Fruit fly (Drosophila melanogaster): ENCODE results near the gene ppk28.

ppk28 gene

DNA sequence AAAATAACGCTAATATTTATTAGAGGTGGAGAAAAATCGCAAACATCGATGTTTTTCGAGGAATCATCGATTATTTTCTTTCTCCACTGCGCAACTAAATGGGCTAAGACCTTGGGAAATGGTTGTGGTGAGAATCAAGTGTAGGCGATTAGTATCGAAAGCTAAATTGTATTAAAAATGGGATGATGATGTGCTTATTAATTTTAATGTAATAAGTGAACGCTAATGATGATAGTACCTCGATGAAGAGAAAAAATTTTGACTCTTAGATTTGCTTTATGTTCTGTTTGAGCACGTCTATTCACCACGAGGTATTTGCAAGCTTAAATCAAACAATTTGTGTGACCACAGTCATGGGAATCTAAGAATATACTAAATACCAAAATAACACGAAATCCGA is 2.6 kb upstream of the ppk28 start, which contains the start of the genes Rai1 and CG13005 (continued):
- TF ChIP-seq CG2202 (tag; optimal IDR thresholded peaks at IDR 0.05), result no peak
- TF ChIP-seq usp (GFP tag; optimal IDR thresholded peaks at IDR 0.05), result no peak
- peak; percentile 28 for TF ChIP-seq CG1603 (tag; optimal IDR thresholded peaks at IDR 0.05)
- no peak for TF ChIP-seq CG31224 (GFP tag; IDR thresholded peaks at IDR 0.05)
- TF ChIP-seq fu2 (GFP tag; optimal IDR thresholded peaks at IDR 0.05), result no peak
- no peak for TF ChIP-seq aop (GFP tag; IDR thresholded peaks at IDR 0.05)
- TF ChIP-seq slbo (GFP tag; IDR thresholded peaks at IDR 0.05), result no peak; the same call in 1 of the 2 replicates
- no peak for TF ChIP-seq YL-1 (GFP tag; optimal IDR thresholded peaks at IDR 0.05)
- no peak for TF ChIP-seq pfk (GFP tag; optimal IDR thresholded peaks at IDR 0.05)
- TF ChIP-seq Dfd (GFP tag; optimal IDR thresholded peaks at IDR 0.05), result no peak
- TF ChIP-seq CG2889 (GFP tag; IDR thresholded peaks at IDR 0.05), result no peak
- no peak for TF ChIP-seq Hr3 (GFP tag; optimal IDR thresholded peaks at IDR 0.05)
- no peak for TF ChIP-seq CG4854 (GFP tag; optimal IDR thresholded peaks at IDR 0.05)
- peak; percentile 76; the same call in 1 of the 4 replicates for TF ChIP-seq chinmo (GFP tag; IDR thresholded peaks at IDR 0.05; ENCODE audit: partially characterized antibody)
- TF ChIP-seq danr (GFP tag; IDR thresholded peaks at IDR 0.05), result no peak
- TF ChIP-seq CG12659 (GFP tag; optimal IDR thresholded peaks at IDR 0.05), result no peak
- TF ChIP-seq CG32532 (GFP tag; IDR thresholded peaks at IDR 0.05), result no peak
- TF ChIP-seq exex (tag; optimal IDR thresholded peaks at IDR 0.05), result no peak
- no peak for TF ChIP-seq tgo (GFP tag; IDR thresholded peaks at IDR 0.05)
- no peak for TF ChIP-seq ro (GFP tag; IDR thresholded peaks at IDR 0.05)
- no peak for TF ChIP-seq CG8924 (tag; optimal IDR thresholded peaks at IDR 0.05)
- TF ChIP-seq jigr1 (GFP tag; IDR thresholded peaks at IDR 0.05), result no peak
- no peak for TF ChIP-seq CG11247 (GFP tag; IDR thresholded peaks at IDR 0.05)
- no peak for TF ChIP-seq CG13894 (tag; optimal IDR thresholded peaks at IDR 0.05)
- no peak for TF ChIP-seq zf30C (GFP tag; optimal IDR thresholded peaks at IDR 0.05)
- no peak for TF ChIP-seq CG10979 (tag; optimal IDR thresholded peaks at IDR 0.05)
- no peak for TF ChIP-seq CG10209 (GFP tag; optimal IDR thresholded peaks at IDR 0.05)
- no peak for TF ChIP-seq tio (GFP tag; optimal IDR thresholded peaks at IDR 0.05)
- no peak for TF ChIP-seq HLH3B (GFP tag; IDR thresholded peaks at IDR 0.05)
- TF ChIP-seq Jarid2 (GFP tag; optimal IDR thresholded peaks at IDR 0.05), result no peak
- no peak for TF ChIP-seq CG10321 (GFP tag; IDR thresholded peaks at IDR 0.05)
- TF ChIP-seq CG1832 (GFP tag; optimal IDR thresholded peaks at IDR 0.05), result no peak
- TF ChIP-seq CG8388 (GFP tag; optimal IDR thresholded peaks at IDR 0.05), result no peak
- TF ChIP-seq btn (GFP tag; optimal IDR thresholded peaks at IDR 0.05), result no peak
- TF ChIP-seq dati (GFP tag; IDR thresholded peaks at IDR 0.05), result no peak
- TF ChIP-seq pnt (GFP tag; optimal IDR thresholded peaks at IDR 0.05), result no peak
- no peak for TF ChIP-seq CG6813 (GFP tag; optimal IDR thresholded peaks at IDR 0.05)
- TF ChIP-seq CG17802 (tag; optimal IDR thresholded peaks at IDR 0.05), result no peak
- TF ChIP-seq Asciz (GFP tag; optimal IDR thresholded peaks at IDR 0.05), result no peak
- TF ChIP-seq Neu2 (GFP tag; optimal IDR thresholded peaks at IDR 0.05; ENCODE audit: borderline replicate concordance), result no peak
- no peak for TF ChIP-seq trh (GFP tag; optimal IDR thresholded peaks at IDR 0.05)
- no peak for TF ChIP-seq CG3163 (GFP tag; optimal IDR thresholded peaks at IDR 0.05)
- no peak for TF ChIP-seq ara (GFP tag; IDR thresholded peaks at IDR 0.05)
- no peak for TF ChIP-seq h (optimal IDR thresholded peaks at IDR 0.05)
- no peak for TF ChIP-seq CG18599 (GFP tag; optimal IDR thresholded peaks at IDR 0.05)
- no peak for TF ChIP-seq crp (GFP tag; optimal IDR thresholded peaks at IDR 0.05)
- no peak for TF ChIP-seq CG31388 (GFP tag; optimal IDR thresholded peaks at IDR 0.05)
- no peak for TF ChIP-seq stc (GFP tag; IDR thresholded peaks at IDR 0.05)
- no peak for TF ChIP-seq Mrtf (GFP tag; IDR thresholded peaks at IDR 0.05)
- no peak for TF ChIP-seq bowl (GFP tag; IDR thresholded peaks at IDR 0.05)
- no peak for TF ChIP-seq kay (GFP tag; optimal IDR thresholded peaks at IDR 0.05)
- no peak for TF ChIP-seq chif (GFP tag; optimal IDR thresholded peaks at IDR 0.05)
- TF ChIP-seq lmd (GFP tag; IDR thresholded peaks at IDR 0.05), result no peak

All from whole organism, embryonic.